Worm (Caenorhabditis elegans): ENCODE results near the gene pst-2.
A peak's percentile ranks its signal among the peaks of the same experiment; 100 is the strongest.

pst-2 gene

DNA sequence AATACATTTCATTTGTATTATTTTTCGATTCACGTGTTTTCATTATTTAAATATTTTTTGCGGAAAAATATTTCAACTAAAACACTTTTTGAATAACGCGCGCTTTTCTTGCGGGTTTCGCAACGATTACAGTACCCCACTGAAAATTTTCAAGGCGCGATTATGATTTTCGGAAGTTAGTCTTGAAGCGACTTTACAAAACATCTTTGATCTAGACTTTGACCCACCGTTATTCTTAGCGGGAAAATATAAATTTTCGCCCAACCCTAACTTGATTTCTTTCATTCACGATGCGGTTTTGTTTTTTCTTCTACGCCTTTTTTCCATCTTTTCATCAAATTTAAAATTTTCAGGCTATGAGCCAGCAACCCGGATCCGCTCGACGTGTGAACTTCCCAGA lies 47.6 kb downstream of the pst-2 start, which contains the start of gene egg-1 (continued):
- TF ChIP-seq K12H6.12 (tag; optimal IDR thresholded peaks at IDR 0.05) (no peak), lsl-1 (GFP tag; optimal IDR thresholded peaks at IDR 0.05) (peak; percentile 98), lin-26 (GFP tag; IDR thresholded peaks at IDR 0.05) (no peak), aptf-2 (GFP tag; conservative IDR thresholded peaks at IDR 0.05) (peak; percentile 70; the same call in 1 of the 2 replicates), rcor-1 (GFP tag; IDR thresholded peaks at IDR 0.05) (peak; percentile 83), B0035.1 (tag; optimal IDR thresholded peaks at IDR 0.05) (no peak), pbrm-1 (GFP tag; IDR thresholded peaks at IDR 0.05) (peak; percentile 67), Y67H2A.10 (GFP tag; conservative IDR thresholded peaks at IDR 0.05) (no peak), madf-10 (tag; optimal IDR thresholded peaks at IDR 0.05) (no peak), mes-4 (tag; optimal IDR thresholded peaks at IDR 0.05) (no peak), ceh-91 (GFP tag; IDR thresholded peaks at IDR 0.05) (peak; percentile 96)

DNA sequence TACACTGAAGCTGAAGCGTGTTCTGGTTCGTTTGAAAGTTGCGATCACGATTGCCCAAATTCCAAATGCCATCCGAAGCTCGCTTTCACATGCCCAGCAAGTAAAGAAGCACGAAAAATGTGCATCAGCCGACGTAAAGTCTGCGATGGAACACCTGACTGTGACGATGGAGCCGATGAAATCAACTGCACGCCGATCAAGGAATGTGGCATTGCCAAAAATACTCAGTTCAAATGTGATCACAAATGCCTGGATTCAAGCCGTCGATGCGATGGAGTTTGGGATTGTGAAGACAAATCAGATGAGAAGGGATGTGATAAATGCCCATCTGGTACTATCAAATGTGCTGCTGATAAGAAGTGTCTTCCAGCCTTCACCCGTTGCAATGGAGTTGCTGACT lies 49.1 kb downstream of the pst-2 start:
- TF ChIP-seq hmg-1.2 (GFP tag; IDR thresholded peaks at IDR 0.05) (0 out of 2 replicates have a peak, but pooled peaks have one; percentile 9), tbp1 (GFP tag; optimal IDR thresholded peaks at IDR 0.05) (no peak)

DNA sequence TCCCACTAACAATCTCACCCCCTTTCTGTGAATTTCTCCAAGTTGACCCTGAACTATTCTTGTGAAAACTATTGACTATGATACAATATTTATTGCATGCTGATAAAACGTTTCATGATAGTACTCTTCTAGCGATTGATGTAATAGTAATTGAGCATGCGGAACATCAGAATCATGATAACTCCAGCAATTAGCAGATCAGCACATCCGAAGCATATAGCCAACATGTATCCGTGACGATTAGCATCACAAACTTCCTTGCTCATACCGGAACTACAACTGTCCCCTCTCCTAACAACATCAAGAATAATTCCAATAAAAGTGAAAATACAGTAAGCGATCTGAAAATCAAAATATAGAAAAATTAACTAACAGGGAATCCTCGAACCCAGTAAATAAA lies 49.8 kb downstream of the pst-2 start:
- TF ChIP-seq Y95B8A.8 (GFP tag; IDR thresholded peaks at IDR 0.05) (0 out of 2 replicates have a peak, but pooled peaks have one; percentile 20), F33H1.4 (GFP tag; IDR thresholded peaks at IDR 0.05) (0 out of 2 replicates have a peak, but pooled peaks have one; percentile 15), akir-1 (GFP tag; optimal IDR thresholded peaks at IDR 0.05) (no peak), ekl-4 (GFP tag; IDR thresholded peaks at IDR 0.05) (0 out of 2 replicates have a peak, but pooled peaks have one; percentile 54), zfh-2 (GFP tag; conservative IDR thresholded peaks at IDR 0.05) (no peak), lsl-1 (GFP tag; optimal IDR thresholded peaks at IDR 0.05) (peak; percentile 21), madf-6 (GFP tag; IDR thresholded peaks at IDR 0.05) (peak; percentile 61), hrde-1 (tag; optimal IDR thresholded peaks at IDR 0.05; ENCODE audit: borderline replicate concordance) (peak; percentile 21)

DNA sequence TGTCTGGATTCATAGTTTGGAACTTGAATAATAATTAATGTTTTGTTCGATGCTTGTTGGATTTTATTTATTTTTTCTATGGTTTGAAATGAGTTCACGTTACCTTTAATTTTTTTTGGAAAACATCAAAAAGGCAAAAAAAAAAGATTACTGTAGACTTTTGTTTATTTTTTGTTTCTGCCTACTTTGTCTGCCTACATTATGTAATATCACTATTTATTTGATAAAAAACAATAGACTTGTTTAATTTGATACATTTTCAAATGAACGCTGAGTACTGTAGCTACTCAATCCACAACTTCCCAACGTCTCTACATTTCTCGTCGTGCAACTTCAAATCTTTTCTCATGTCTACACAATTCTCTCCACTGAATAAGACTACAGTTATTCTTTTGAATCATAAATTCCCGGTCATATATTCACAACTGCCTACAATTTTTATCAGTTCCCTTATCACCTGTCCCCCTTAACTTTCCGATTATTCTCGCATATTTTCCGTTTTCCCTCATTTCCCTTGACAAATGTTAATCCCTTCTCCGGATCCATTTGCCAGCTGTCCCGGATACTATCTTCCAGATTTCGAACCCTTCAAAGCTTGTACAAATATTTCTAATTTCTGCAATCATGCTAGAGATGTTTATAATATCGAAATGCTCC lies 50.9 kb downstream of the pst-2 start, which contains the start of the genes B0244.9 and B0244.7:
Gene B0244.9 (minus strand): TSS at position 51 of the 657 bp plus-strand sequence.
Gene B0244.7 (plus strand): TSS at position 522 of the 657 bp plus-strand sequence.
- TF ChIP-seq nhr-80 (tag; optimal IDR thresholded peaks at IDR 0.05) (peak; percentile 16), madf-3 (GFP tag; IDR thresholded peaks at IDR 0.05) (no peak)
